Fruit fly (Drosophila melanogaster): Measurements from ENCODE around the gene Plod.

DNA sequence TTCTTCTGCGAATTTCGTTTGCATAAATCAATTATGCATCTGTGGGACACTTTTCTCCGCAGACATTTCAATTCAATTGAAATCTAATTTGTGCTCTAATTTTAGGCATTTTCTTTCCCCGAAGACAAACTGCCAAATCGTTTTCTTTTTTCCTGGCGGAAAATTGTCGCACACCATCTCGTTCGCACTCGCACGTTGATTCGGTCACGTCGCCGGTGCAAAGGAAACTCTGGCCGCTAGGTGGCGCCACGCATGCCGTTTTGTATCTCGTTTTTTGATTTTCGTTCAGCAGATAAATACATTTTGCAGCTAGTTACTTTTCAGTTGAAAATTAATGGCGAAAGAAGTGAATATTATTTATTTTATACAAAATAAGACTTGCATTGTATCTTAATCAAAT is 42.5 kb upstream of the Plod start:
- no peak for TF ChIP-seq Jra (GFP tag; optimal IDR thresholded peaks at IDR 0.05)
- no peak for TF ChIP-seq pan (optimal IDR thresholded peaks at IDR 0.05)
- no peak for TF ChIP-seq psq (GFP tag; optimal IDR thresholded peaks at IDR 0.05)
